Fruit fly (Drosophila melanogaster): ENCODE measurements around the gene Hira.

Gene Hira

dm6 chrX:7708942-7709707, 12.8 kb upstream of the Hira start, which contains the start of gene CHES-1-like (continued):
- no peak for TF ChIP-seq tll (GFP tag; optimal IDR thresholded peaks at IDR 0.05)
- TF ChIP-seq tio (GFP tag; optimal IDR thresholded peaks at IDR 0.05), result peak; percentile 92
- peak; percentile 72; the same call in 2 of the 3 replicates for TF ChIP-seq ase (GFP tag; IDR thresholded peaks at IDR 0.05)
- TF ChIP-seq Rx (GFP tag; IDR thresholded peaks at IDR 0.05), result peak; percentile 50
- TF ChIP-seq pzg (GFP tag; optimal IDR thresholded peaks at IDR 0.05), result no peak
- no peak for TF ChIP-seq yki (optimal IDR thresholded peaks at IDR 0.05)
- peak; percentile 79 for TF ChIP-seq CG6654 (GFP tag; optimal IDR thresholded peaks at IDR 0.05)
- TF ChIP-seq Poxn (GFP tag; IDR thresholded peaks at IDR 0.05), result peak; percentile 45; the same call in 1 of the 2 replicates
- no peak for TF ChIP-seq ham (GFP tag; IDR thresholded peaks at IDR 0.05)
- TF ChIP-seq bigmax (GFP tag; optimal IDR thresholded peaks at IDR 0.05), result no peak
- peak; percentile 70 for TF ChIP-seq CG18764 (GFP tag; optimal IDR thresholded peaks at IDR 0.05)
- peak; percentile 81 for TF ChIP-seq CG14014 (GFP tag; IDR thresholded peaks at IDR 0.05)
- peak; percentile 82; the same call in 2 of the 3 replicates for TF ChIP-seq CG3726 (GFP tag; IDR thresholded peaks at IDR 0.05)
- peak; percentile 72 for TF ChIP-seq ap (GFP tag; IDR thresholded peaks at IDR 0.05)
- TF ChIP-seq Fer3 (tag; optimal IDR thresholded peaks at IDR 0.05), result peak; percentile 70
- no peak for TF ChIP-seq CG15479 (GFP tag; optimal IDR thresholded peaks at IDR 0.05)
- TF ChIP-seq br (optimal IDR thresholded peaks at IDR 0.05), result no peak
- peak; percentile 47; the same call in 1 of the 2 replicates for TF ChIP-seq NFAT (GFP tag; IDR thresholded peaks at IDR 0.05)
- peak; percentile 75 for TF ChIP-seq CG17568 (GFP tag; optimal IDR thresholded peaks at IDR 0.05)
- peak; percentile 74 for TF ChIP-seq CG2202 (tag; optimal IDR thresholded peaks at IDR 0.05)
- TF ChIP-seq dmrt11E (tag; optimal IDR thresholded peaks at IDR 0.05), result peak; percentile 80
- TF ChIP-seq pros (GFP tag; optimal IDR thresholded peaks at IDR 0.05), result peak; percentile 53
- TF ChIP-seq CG9797 (GFP tag; optimal IDR thresholded peaks at IDR 0.05), result peak; percentile 3
- TF ChIP-seq Myb (GFP tag; optimal IDR thresholded peaks at IDR 0.05), result peak; percentile 83
- TF ChIP-seq nau (GFP tag; optimal IDR thresholded peaks at IDR 0.05), result peak; percentile 91
- TF ChIP-seq dpn (GFP tag; optimal IDR thresholded peaks at IDR 0.05), result peak; percentile 91 to 93
- peak; percentile 65 for TF ChIP-seq HmgD (GFP tag; optimal IDR thresholded peaks at IDR 0.05)
- TF ChIP-seq lola (GFP tag; optimal IDR thresholded peaks at IDR 0.05), result peak in 1 of 3 experiments; percentile 85
- no peak for TF ChIP-seq zf30C (GFP tag; optimal IDR thresholded peaks at IDR 0.05)
- TF ChIP-seq gt (GFP tag; IDR thresholded peaks at IDR 0.05), result no peak
- peak; percentile 85 for TF ChIP-seq CG12104 (GFP tag; optimal IDR thresholded peaks at IDR 0.05)
- TF ChIP-seq CG2116 (GFP tag; optimal IDR thresholded peaks at IDR 0.05), result peak; percentile 47
- no peak for TF ChIP-seq GATAe (GFP tag; conservative IDR thresholded peaks at IDR 0.05)
- TF ChIP-seq CG32532 (GFP tag; IDR thresholded peaks at IDR 0.05), result peak; percentile 78
- no peak for TF ChIP-seq CG16779 (GFP tag; IDR thresholded peaks at IDR 0.05)
- TF ChIP-seq CHES-1-like (GFP tag; optimal IDR thresholded peaks at IDR 0.05), result peak; percentile 99
- TF ChIP-seq Six4 (GFP tag; optimal IDR thresholded peaks at IDR 0.05), result peak; percentile 89
- peak; percentile 83 for TF ChIP-seq CG4707 (GFP tag; optimal IDR thresholded peaks at IDR 0.05)
- TF ChIP-seq jing (GFP tag; optimal IDR thresholded peaks at IDR 0.05), result peak; percentile 82
- TF ChIP-seq trem (tag; optimal IDR thresholded peaks at IDR 0.05), result peak; percentile 68
- peak; percentile 95 for TF ChIP-seq CG11504 (tag; optimal IDR thresholded peaks at IDR 0.05)
- peak; percentile 84 for TF ChIP-seq seq (GFP tag; IDR thresholded peaks at IDR 0.05)
- TF ChIP-seq kay (GFP tag; optimal IDR thresholded peaks at IDR 0.05), result peak; percentile 89
- TF ChIP-seq inv (GFP tag; IDR thresholded peaks at IDR 0.05; ENCODE audit: partially characterized antibody), result peak; percentile 21; the same call in 1 of the 2 replicates
- peak; percentile 65; the same call in 1 of the 3 replicates for TF ChIP-seq gce (GFP tag; IDR thresholded peaks at IDR 0.05)
- peak; percentile 59 for TF ChIP-seq YL-1 (GFP tag; optimal IDR thresholded peaks at IDR 0.05)
- TF ChIP-seq CG42726 (GFP tag; IDR thresholded peaks at IDR 0.05; ENCODE audit: partially characterized antibody), result 0 out of 2 replicates have a peak, but pooled peaks have one; percentile 15
- peak; percentile 78 for TF ChIP-seq Rfx (GFP tag; IDR thresholded peaks at IDR 0.05)
- TF ChIP-seq CG9609 (GFP tag; optimal IDR thresholded peaks at IDR 0.05), result peak; percentile 89
